Worm (Caenorhabditis elegans): ENCODE data around the gene nhr-170.

The nhr-170 gene

DNA sequence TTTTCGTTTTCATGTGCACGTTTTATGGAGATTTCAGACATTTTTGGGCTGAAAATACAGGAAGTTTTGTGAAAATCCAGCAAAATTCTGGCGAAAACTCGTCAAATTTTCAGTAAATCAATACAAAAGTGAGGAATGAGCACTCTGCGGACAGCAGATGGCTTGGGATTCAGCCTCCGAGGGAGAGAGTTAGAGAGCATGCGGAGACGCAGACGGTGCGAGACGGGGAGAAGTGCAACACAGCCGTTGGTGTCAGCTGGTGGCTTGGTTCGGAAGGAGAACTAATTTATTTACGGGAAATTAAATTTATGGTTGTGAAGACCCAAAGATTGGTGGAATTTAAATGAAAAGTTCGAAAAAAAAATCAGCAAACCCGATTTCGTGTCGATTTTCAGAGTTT, 8.0 kb upstream of the nhr-170 start, which contains the start of gene C54E10.6:
Gene C54E10.6 (minus strand): TSS at position 109 of the 400 bp plus-strand sequence.
- peak; percentile 35 for TF ChIP-seq nfya-1 (tag; optimal IDR thresholded peaks at IDR 0.05)
- no peak for TF ChIP-seq unc-86 (tag; optimal IDR thresholded peaks at IDR 0.05)
- TF ChIP-seq odd-2 (tag; optimal IDR thresholded peaks at IDR 0.05), result no peak
- TF ChIP-seq dmd-4 (tag; optimal IDR thresholded peaks at IDR 0.05; ENCODE audit: borderline replicate concordance), result no peak
- TF ChIP-seq hlh-30 (tag; optimal IDR thresholded peaks at IDR 0.05; ENCODE audit: insufficient read depth), result no peak
- no peak for TF ChIP-seq elt-2 (tag; optimal IDR thresholded peaks at IDR 0.05)
- TF ChIP-seq ceh-34 (tag; optimal IDR thresholded peaks at IDR 0.05), result no peak
- no peak for TF ChIP-seq ztf-16 (tag; optimal IDR thresholded peaks at IDR 0.05)
- TF ChIP-seq unc-42 (tag; optimal IDR thresholded peaks at IDR 0.05), result peak; percentile 96
- TF ChIP-seq fkh-10 (GFP tag; optimal IDR thresholded peaks at IDR 0.05), result no peak
- TF ChIP-seq pat-9 (tag; optimal IDR thresholded peaks at IDR 0.05), result no peak
- no peak for TF ChIP-seq madf-2 (tag; optimal IDR thresholded peaks at IDR 0.05)
- no peak for TF ChIP-seq K09A11.1 (tag; optimal IDR thresholded peaks at IDR 0.05; ENCODE audit: insufficient read depth)
- TF ChIP-seq zip-5 (tag; optimal IDR thresholded peaks at IDR 0.05), result no peak
- TF ChIP-seq rnt-1 (tag; optimal IDR thresholded peaks at IDR 0.05), result peak; percentile 37
- TF ChIP-seq tbx-7 (tag; optimal IDR thresholded peaks at IDR 0.05), result no peak
- TF ChIP-seq dve-1 (tag; optimal IDR thresholded peaks at IDR 0.05), result no peak
- TF ChIP-seq ceh-48 (tag; optimal IDR thresholded peaks at IDR 0.05), result peak; percentile 72
- no peak for TF ChIP-seq ahr-1 (tag; optimal IDR thresholded peaks at IDR 0.05)
- TF ChIP-seq ceh-2 (tag; optimal IDR thresholded peaks at IDR 0.05), result no peak
- TF ChIP-seq ref-2 (tag; optimal IDR thresholded peaks at IDR 0.05), result no peak
- no peak for TF ChIP-seq pha-4 (tag; optimal IDR thresholded peaks at IDR 0.05)
- no peak for TF ChIP-seq npax-4 (tag; optimal IDR thresholded peaks at IDR 0.05)
- no peak for TF ChIP-seq Y22D7AL.16 (tag; optimal IDR thresholded peaks at IDR 0.05)
- TF ChIP-seq K02D7.2 (tag; optimal IDR thresholded peaks at IDR 0.05), result no peak
- no peak for TF ChIP-seq elt-4 (tag; optimal IDR thresholded peaks at IDR 0.05)
- TF ChIP-seq ceh-31 (tag; optimal IDR thresholded peaks at IDR 0.05), result peak; percentile 66
- TF ChIP-seq gmeb-2 (tag; optimal IDR thresholded peaks at IDR 0.05), result no peak
- no peak for TF ChIP-seq ceh-19 (GFP tag; optimal IDR thresholded peaks at IDR 0.05)
- TF ChIP-seq ceh-14 (tag; optimal IDR thresholded peaks at IDR 0.05), result peak; percentile 28
- no peak for TF ChIP-seq sdc-2 (tag; optimal IDR thresholded peaks at IDR 0.05)
- no peak for TF ChIP-seq syd-9 (tag; optimal IDR thresholded peaks at IDR 0.05)
- TF ChIP-seq hlh-8 (tag; optimal IDR thresholded peaks at IDR 0.05), result peak; percentile 28
- no peak for TF ChIP-seq fax-1 (tag; optimal IDR thresholded peaks at IDR 0.05)
- no peak for TF ChIP-seq ceh-30 (tag; optimal IDR thresholded peaks at IDR 0.05)
- TF ChIP-seq pha-2 (tag; optimal IDR thresholded peaks at IDR 0.05), result no peak
- no peak for TF ChIP-seq hlh-6 (tag; optimal IDR thresholded peaks at IDR 0.05)
- no peak for TF ChIP-seq F13H6.1 (tag; optimal IDR thresholded peaks at IDR 0.05)
- TF ChIP-seq ama-1 (optimal IDR thresholded peaks at IDR 0.05), result no peak
- no peak for TF ChIP-seq ceh-9 (tag; optimal IDR thresholded peaks at IDR 0.05)
- no peak for TF ChIP-seq pag-3 (tag; optimal IDR thresholded peaks at IDR 0.05; ENCODE audit: borderline replicate concordance)
- peak; percentile 29 for TF ChIP-seq tbx-2 (tag; optimal IDR thresholded peaks at IDR 0.05)
- TF ChIP-seq ceh-18 (tag; optimal IDR thresholded peaks at IDR 0.05), result peak; percentile 28
- TF ChIP-seq ceh-24 (tag; optimal IDR thresholded peaks at IDR 0.05), result no peak
- TF ChIP-seq ceh-6 (GFP tag; optimal IDR thresholded peaks at IDR 0.05), result no peak

DNA sequence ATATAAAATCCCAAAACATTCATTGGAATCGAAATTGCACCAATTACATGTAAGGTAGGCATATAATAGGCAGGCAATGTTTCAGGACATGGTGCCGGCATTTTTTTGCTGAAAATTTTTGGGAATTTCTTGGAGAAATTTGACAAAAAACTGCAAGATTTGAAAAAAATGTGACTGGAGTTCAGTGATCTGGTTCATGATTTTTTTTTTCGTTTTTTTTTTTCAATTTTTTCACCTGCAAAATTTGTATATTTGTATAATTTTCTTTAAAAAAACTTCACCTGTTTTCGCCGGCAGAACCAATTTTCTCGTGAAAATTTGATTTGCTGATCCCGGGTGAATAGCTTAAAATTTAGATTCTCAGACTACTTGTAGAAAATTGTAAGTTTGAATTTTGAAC, 5.8 kb upstream of the nhr-170 start, which contains the start of gene sri-10:
Gene sri-10 (minus strand): TSS at position 101 of the 400 bp plus-strand sequence.
- TF ChIP-seq hlh-15 (tag; optimal IDR thresholded peaks at IDR 0.05), result no peak
- TF ChIP-seq unc-86 (tag; optimal IDR thresholded peaks at IDR 0.05), result no peak
- no peak for TF ChIP-seq pha-2 (tag; optimal IDR thresholded peaks at IDR 0.05)
- TF ChIP-seq pat-9 (tag; optimal IDR thresholded peaks at IDR 0.05), result no peak
- TF ChIP-seq hlh-8 (tag; optimal IDR thresholded peaks at IDR 0.05), result no peak
- TF ChIP-seq lim-6 (tag; optimal IDR thresholded peaks at IDR 0.05), result no peak
- no peak for TF ChIP-seq ama-1 (optimal IDR thresholded peaks at IDR 0.05)
- TF ChIP-seq eyg-1 (tag; optimal IDR thresholded peaks at IDR 0.05), result no peak
- no peak for TF ChIP-seq ceh-30 (tag; optimal IDR thresholded peaks at IDR 0.05)
- no peak for TF ChIP-seq ceh-48 (tag; optimal IDR thresholded peaks at IDR 0.05)
- TF ChIP-seq pros-1 (tag; optimal IDR thresholded peaks at IDR 0.05), result no peak
- no peak for TF ChIP-seq pqm-1 (tag; optimal IDR thresholded peaks at IDR 0.05)
- TF ChIP-seq ceh-18 (tag; optimal IDR thresholded peaks at IDR 0.05), result no peak
- no peak for TF ChIP-seq unc-55 (GFP tag; optimal IDR thresholded peaks at IDR 0.05)
- no peak for TF ChIP-seq hlh-30 (tag; optimal IDR thresholded peaks at IDR 0.05; ENCODE audit: insufficient read depth)
- no peak for TF ChIP-seq syd-9 (tag; optimal IDR thresholded peaks at IDR 0.05)
- TF ChIP-seq madf-2 (tag; optimal IDR thresholded peaks at IDR 0.05), result no peak
